Worm (Caenorhabditis elegans): ENCODE data around the gene T23E1.1.

T23E1.1 gene

DNA sequence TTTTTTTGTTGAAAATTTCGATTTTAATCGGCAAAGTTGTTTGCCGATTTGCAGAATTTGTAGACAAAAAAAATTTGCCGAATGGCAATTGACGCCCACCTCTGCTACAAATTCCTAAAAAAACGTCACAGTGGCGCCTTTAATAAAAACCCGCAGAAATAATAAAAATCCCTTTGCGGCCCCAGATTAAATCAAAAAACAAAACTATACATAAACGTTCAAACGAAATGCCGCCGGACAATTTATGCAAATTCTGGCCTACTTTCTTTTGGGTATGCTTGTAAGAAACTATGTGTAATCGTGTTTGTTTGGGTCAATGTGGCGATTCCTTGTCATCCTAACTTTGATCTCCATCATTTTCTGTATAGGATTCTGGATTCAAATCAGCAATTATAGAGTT, at the start of gene T23E1.1:
T23E1.1 (plus strand) TSS at position 301 of the 400 bp plus-strand sequence.
- TF ChIP-seq ztf-23 (GFP tag; IDR thresholded peaks at IDR 0.05) (no peak), T22C8.4 (GFP tag; IDR thresholded peaks at IDR 0.05) (no peak), tab-1 (GFP tag; IDR thresholded peaks at IDR 0.05) (no peak), ztf-29 (GFP tag; IDR thresholded peaks at IDR 0.05) (no peak), med-1 (GFP tag; optimal IDR thresholded peaks at IDR 0.05; ENCODE audit: insufficient read depth) (no peak), cog-1 (tag; optimal IDR thresholded peaks at IDR 0.05) (no peak), klf-2 (GFP tag; conservative IDR thresholded peaks at IDR 0.05) (no peak), flt-1 (GFP tag; IDR thresholded peaks at IDR 0.05) (no peak), ref-1 (GFP tag; conservative IDR thresholded peaks at IDR 0.05) (no peak)

DNA sequence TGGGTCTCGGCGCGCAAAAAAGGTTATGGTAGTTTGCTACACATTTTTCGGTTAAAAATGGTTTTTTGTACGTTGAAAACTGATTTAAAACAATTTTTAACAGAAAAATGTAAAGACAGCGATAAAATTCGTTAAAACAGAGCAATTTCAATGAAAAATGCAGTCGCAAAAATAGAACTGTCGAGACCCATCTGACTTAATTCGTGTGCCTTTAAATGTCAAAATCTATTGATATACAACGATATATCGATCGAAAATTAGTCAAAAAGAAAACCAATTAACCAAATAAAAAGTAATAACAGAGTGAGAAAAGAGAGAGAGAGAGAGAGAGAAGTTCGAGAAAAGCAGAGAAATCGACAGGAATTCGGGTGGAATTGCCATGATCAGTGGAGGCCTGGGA, 30.1 kb upstream of the T23E1.1 start:
- TF ChIP-seq klf-2 (GFP tag; conservative IDR thresholded peaks at IDR 0.05) = no peak
- TF ChIP-seq ztf-29 (GFP tag; IDR thresholded peaks at IDR 0.05) = no peak
- no peak for TF ChIP-seq flt-1 (GFP tag; IDR thresholded peaks at IDR 0.05)
- no peak for TF ChIP-seq tab-1 (GFP tag; IDR thresholded peaks at IDR 0.05)
- TF ChIP-seq T22C8.4 (GFP tag; IDR thresholded peaks at IDR 0.05) = no peak
- no peak for TF ChIP-seq ztf-23 (GFP tag; IDR thresholded peaks at IDR 0.05)

DNA sequence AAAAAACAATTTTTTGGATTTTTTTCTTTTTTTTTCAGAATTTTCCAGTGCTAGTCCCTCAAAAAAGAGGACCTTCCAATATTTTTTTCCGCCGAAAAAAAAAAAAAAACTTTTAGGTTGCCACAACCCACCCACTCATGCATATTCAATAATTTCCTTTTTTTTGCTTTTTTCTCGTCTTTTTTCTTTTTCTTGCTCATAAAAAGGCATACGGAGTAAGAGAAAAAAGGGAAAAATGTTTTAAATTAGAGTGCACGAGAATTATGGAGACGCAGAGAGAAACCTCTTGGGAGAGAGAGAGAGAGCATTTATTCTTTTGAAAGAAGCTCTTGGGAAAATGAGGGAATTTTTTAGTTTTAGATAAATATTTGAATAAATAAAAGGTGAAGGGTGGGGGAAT, 23.2 kb upstream of the T23E1.1 start:
- TF ChIP-seq T22C8.4 (GFP tag; IDR thresholded peaks at IDR 0.05) (no peak), cog-1 (tag; optimal IDR thresholded peaks at IDR 0.05) (no peak), med-1 (GFP tag; optimal IDR thresholded peaks at IDR 0.05; ENCODE audit: insufficient read depth) (no peak)

DNA sequence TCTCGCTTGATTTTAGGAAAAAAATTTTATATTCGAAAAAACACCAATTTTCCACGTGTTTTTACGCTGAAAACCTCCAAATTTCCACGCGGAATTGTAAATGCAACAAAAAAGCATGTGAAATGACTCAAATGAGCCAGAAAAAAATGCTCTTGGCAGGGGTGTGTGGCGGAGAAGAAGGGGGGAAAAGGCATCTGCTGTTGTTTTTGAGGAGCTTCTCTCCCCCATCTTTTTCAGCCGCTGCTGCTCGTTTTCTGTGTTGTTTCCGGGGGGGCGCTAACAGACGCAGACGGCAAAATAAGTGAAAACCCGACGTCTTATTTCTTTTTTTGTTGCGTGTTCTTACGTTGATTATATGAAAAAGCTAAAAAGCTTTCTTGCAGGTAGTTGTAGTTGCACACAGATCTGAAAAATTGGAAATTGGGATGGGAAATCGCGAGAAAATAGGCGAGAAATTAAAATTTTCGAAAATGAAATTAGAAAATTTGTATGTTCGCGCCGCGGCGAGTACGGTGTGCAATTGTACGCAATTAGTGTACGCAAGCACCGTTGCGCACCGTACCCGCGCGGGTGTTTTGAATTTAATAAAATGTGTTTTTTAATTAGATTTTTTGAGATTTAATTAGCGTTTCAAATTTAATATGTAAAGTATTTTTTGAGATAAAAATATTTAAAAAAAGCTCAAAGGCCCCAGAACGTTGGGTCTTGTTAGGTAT, 19.1 kb upstream of the T23E1.1 start:
- TF ChIP-seq ref-1 (GFP tag; conservative IDR thresholded peaks at IDR 0.05) = no peak
- TF ChIP-seq T22C8.4 (GFP tag; IDR thresholded peaks at IDR 0.05) = no peak
- TF ChIP-seq klf-2 (GFP tag; conservative IDR thresholded peaks at IDR 0.05) = no peak
- no peak for TF ChIP-seq ztf-23 (GFP tag; IDR thresholded peaks at IDR 0.05)
- TF ChIP-seq ztf-29 (GFP tag; IDR thresholded peaks at IDR 0.05) = no peak
- TF ChIP-seq med-1 (GFP tag; optimal IDR thresholded peaks at IDR 0.05; ENCODE audit: insufficient read depth) = no peak

DNA sequence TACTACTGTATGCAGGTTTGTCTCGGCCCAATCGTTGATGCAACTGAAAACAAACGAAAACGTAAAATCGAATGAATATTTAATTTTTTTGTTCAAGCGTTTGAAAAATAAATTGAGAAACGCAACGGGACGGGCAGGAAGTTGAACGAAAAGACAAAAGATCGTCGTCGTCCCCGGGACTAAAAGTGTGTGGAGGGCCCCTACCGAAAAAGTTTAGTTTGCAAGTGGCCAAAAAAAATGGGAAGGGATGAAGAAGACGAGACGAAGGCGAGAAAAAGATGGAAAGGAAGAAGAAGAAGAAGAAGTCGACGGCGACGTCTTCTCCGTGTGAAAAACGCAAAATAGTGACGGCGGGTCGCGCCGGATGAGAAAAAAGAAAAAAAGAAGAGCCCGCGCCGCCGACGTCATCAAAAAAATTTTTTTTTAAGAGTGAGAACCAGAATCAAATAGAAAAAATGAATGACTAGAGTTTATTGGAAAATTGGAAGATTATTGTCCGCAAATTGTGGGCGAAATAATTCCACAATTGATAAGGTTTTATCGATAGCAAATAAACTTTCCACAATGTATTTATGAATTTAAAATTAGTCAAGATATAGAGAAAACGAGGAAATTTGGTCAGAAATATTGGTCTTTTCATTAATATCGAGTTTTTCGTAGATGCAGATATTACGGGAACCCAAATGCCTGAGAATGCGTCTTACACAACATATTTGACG, 17.9 kb upstream of the T23E1.1 start, which contains the start of gene mca-3:
mca-3 (minus strand) TSS at position 51 of the 719 bp plus-strand sequence.
- no peak for TF ChIP-seq tab-1 (GFP tag; IDR thresholded peaks at IDR 0.05)
- no peak for TF ChIP-seq med-1 (GFP tag; optimal IDR thresholded peaks at IDR 0.05; ENCODE audit: insufficient read depth)
- TF ChIP-seq flt-1 (GFP tag; IDR thresholded peaks at IDR 0.05) = no peak
- TF ChIP-seq ref-1 (GFP tag; conservative IDR thresholded peaks at IDR 0.05) = no peak
- TF ChIP-seq ztf-29 (GFP tag; IDR thresholded peaks at IDR 0.05) = no peak
- TF ChIP-seq cog-1 (tag; optimal IDR thresholded peaks at IDR 0.05) = no peak

DNA sequence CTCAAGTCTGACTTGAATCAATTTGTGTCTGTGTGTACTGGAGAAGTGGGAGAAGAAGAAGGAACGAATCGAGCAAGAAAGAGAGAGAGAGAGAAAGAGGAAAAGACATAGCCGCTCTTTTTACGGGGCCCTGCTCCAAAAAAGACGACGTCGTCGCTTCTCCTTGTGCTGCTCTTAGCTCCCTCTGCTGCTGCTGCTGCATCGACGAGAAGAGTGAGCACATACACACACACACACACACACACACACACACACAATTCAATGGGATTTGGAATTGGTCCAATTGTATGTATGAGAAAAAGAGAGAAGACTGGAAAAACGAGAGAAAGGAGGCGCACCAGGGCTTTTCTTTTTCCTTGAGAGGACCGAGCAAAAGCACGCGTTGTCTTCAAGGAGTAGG, 16.2 kb upstream of the T23E1.1 start:
- TF ChIP-seq flt-1 (GFP tag; IDR thresholded peaks at IDR 0.05) (0 out of 2 replicates have a peak, but pooled peaks have one; percentile 24), tab-1 (GFP tag; IDR thresholded peaks at IDR 0.05) (no peak), ztf-23 (GFP tag; IDR thresholded peaks at IDR 0.05) (no peak), klf-2 (GFP tag; conservative IDR thresholded peaks at IDR 0.05) (no peak)

DNA sequence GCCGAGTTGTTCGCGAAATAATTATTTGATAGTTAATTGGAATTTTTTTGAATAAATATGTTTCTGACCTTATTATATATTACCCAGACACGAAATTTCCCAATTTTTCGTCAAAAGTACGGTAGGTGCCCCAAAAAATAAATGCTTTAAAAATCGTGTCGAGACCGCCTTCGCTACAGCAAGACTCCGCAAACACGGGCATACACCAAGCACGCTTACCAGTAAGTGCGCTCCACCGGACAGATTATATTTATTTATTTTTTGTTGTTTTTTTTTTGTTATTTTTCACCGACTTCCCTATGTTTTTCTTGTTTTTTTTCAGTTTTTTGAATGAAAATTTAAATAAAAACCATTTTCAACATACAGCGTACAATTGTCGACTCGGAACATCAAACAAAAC, 14.7 kb upstream of the T23E1.1 start:
- no peak for TF ChIP-seq ztf-23 (GFP tag; IDR thresholded peaks at IDR 0.05)
- TF ChIP-seq klf-2 (GFP tag; conservative IDR thresholded peaks at IDR 0.05) = no peak
- TF ChIP-seq T22C8.4 (GFP tag; IDR thresholded peaks at IDR 0.05) = no peak
- no peak for TF ChIP-seq ztf-29 (GFP tag; IDR thresholded peaks at IDR 0.05)
- no peak for TF ChIP-seq flt-1 (GFP tag; IDR thresholded peaks at IDR 0.05)
- no peak for TF ChIP-seq med-1 (GFP tag; optimal IDR thresholded peaks at IDR 0.05; ENCODE audit: insufficient read depth)
- TF ChIP-seq ref-1 (GFP tag; conservative IDR thresholded peaks at IDR 0.05) = no peak

DNA sequence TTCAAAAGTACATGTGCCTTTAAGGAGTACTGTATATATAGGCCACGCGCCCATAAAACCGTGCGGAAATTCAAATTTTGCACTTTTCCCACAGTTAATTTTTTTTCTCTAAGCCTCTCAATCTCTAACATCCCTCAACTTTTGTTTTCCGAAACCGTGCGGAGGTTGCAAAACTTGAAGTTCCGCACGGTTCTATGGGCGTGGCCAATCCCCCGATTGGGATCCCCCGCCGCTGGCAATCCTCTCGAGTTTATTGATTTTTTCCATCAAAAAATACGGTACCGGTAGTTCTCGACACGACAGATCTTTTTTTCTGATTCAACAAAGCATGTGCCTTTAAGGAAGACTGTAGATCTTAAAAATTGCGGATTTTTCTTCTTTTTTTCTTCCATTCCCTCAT, 5.6 kb upstream of the T23E1.1 start, which contains the start of gene T23E1.3:
T23E1.3 (plus strand) TSS at position 301 of the 400 bp plus-strand sequence.
- TF ChIP-seq flt-1 (GFP tag; IDR thresholded peaks at IDR 0.05) (no peak), T22C8.4 (GFP tag; IDR thresholded peaks at IDR 0.05) (no peak), tab-1 (GFP tag; IDR thresholded peaks at IDR 0.05) (no peak), klf-2 (GFP tag; conservative IDR thresholded peaks at IDR 0.05) (no peak), med-1 (GFP tag; optimal IDR thresholded peaks at IDR 0.05; ENCODE audit: insufficient read depth) (no peak), ztf-29 (GFP tag; IDR thresholded peaks at IDR 0.05) (no peak)

DNA sequence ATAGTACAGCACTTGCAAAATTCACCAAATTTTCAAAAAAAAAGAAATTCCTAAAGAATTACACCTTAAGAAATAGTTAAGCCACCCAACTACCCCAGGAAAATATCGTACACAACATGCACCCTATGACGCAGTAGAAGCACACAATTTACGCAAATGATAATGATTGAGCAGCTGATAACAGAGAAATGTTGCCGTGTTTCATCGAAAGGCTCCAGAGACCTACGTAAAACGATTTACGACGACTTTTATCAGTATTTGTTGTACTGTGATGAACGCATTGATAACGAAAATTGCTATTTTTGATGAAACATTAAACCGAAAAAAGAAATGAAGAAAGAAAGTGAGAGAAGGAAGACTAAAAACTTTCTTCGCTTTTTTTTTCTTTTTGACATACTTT, 7.0 kb downstream of the T23E1.1 start:
- TF ChIP-seq ztf-23 (GFP tag; IDR thresholded peaks at IDR 0.05) (no peak), ztf-29 (GFP tag; IDR thresholded peaks at IDR 0.05) (no peak), tab-1 (GFP tag; IDR thresholded peaks at IDR 0.05) (no peak), flt-1 (GFP tag; IDR thresholded peaks at IDR 0.05) (no peak), klf-2 (GFP tag; conservative IDR thresholded peaks at IDR 0.05) (no peak), T22C8.4 (GFP tag; IDR thresholded peaks at IDR 0.05) (no peak), med-1 (GFP tag; optimal IDR thresholded peaks at IDR 0.05; ENCODE audit: insufficient read depth) (no peak), cog-1 (tag; optimal IDR thresholded peaks at IDR 0.05) (no peak)

DNA sequence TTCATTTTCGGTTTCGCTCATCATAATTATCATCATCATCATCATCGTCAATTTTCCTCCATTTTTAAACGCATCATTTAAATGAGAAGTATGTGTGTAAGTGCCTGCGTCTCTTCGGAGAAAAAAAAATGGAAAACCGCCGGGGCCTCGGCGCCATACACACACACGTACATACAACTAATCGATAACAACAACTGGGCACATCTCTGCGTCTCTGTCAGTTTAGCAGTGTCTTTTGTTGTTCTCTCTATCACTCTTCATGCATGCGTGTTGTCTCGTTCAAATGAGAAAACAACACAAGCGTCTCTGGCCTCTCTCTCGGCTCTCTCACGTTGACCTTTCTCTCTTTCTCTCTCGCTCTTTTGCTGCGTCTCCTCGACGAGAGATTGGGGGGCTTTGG, 9.6 kb downstream of the T23E1.1 start:
- TF ChIP-seq ztf-29 (GFP tag; IDR thresholded peaks at IDR 0.05) (no peak), klf-2 (GFP tag; conservative IDR thresholded peaks at IDR 0.05) (no peak), ref-1 (GFP tag; conservative IDR thresholded peaks at IDR 0.05) (no peak), ztf-23 (GFP tag; IDR thresholded peaks at IDR 0.05) (no peak), T22C8.4 (GFP tag; IDR thresholded peaks at IDR 0.05) (peak; percentile 96), cog-1 (tag; optimal IDR thresholded peaks at IDR 0.05) (peak; percentile 62)
